Fruit fly (Drosophila melanogaster): Measurements from ENCODE around the gene omd.
A peak's percentile ranks its signal among the peaks of the same experiment; 100 is the strongest.

Gene omd

DNA sequence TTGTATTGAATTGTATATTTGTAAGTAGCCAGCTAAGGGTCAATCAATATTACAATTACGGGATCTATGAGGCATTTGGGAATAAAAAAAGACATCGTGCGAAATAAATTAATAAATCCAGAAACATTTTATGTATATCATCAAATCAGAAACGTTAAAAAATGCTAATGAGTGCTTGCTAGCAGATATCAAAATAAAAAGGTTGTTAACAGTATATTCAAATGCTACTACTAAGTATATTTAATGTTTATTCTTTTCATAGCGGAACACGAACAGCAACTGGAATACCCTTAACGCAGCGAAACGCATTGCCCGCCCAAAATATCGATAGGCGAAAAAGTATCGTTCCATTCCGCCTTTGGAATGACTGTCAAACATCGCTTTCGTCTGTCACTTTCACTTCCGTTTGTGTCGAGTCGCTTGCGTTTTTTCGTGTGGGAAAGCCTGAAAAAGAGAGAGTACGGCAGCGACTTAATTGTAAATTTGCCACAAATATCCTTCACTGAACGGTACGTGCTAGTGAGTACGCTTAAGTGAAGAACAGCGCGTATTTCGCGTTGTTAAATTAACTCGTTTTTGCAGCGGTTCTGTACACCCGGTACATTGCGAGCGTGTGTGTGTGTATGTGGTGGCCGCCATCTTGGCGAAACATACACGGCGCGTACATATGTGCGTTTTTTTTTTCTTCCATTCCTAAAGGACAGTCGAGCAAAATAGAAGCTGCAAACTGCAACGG is 25.9 kb downstream of the omd start, which contains the start of gene B52 (continued):
- no peak for TF ChIP-seq CG13123 (GFP tag; optimal IDR thresholded peaks at IDR 0.05)
- TF ChIP-seq h (optimal IDR thresholded peaks at IDR 0.05): no peak
- TF ChIP-seq crp (GFP tag; optimal IDR thresholded peaks at IDR 0.05): peak in 1 of 2 experiments; percentile 20
- peak; percentile 80; the same call in 1 of the 2 replicates for TF ChIP-seq chm (GFP tag; IDR thresholded peaks at IDR 0.05)
- TF ChIP-seq dimm (GFP tag; IDR thresholded peaks at IDR 0.05): no peak
- TF ChIP-seq CG6654 (GFP tag; optimal IDR thresholded peaks at IDR 0.05): no peak
- peak; percentile 25 for TF ChIP-seq CG3065 (GFP tag; optimal IDR thresholded peaks at IDR 0.05)
- TF ChIP-seq Lhr (GFP tag; optimal IDR thresholded peaks at IDR 0.05): peak; percentile 41
- TF ChIP-seq insv (GFP tag; optimal IDR thresholded peaks at IDR 0.05): peak in 1 of 2 experiments; percentile 38
- no peak for TF ChIP-seq cwo (GFP tag; optimal IDR thresholded peaks at IDR 0.05)
- peak; percentile 77 for TF ChIP-seq CG32532 (GFP tag; IDR thresholded peaks at IDR 0.05)
- no peak for TF ChIP-seq eve (GFP tag; optimal IDR thresholded peaks at IDR 0.05)
- no peak for TF ChIP-seq CG34224 (GFP tag; IDR thresholded peaks at IDR 0.05; ENCODE audit: partially characterized antibody)
- TF ChIP-seq trem (tag; optimal IDR thresholded peaks at IDR 0.05): peak; percentile 54
- peak; percentile 49; the same call in 1 of the 2 replicates for TF ChIP-seq CG6272 (GFP tag; IDR thresholded peaks at IDR 0.05)
- TF ChIP-seq amos (GFP tag; IDR thresholded peaks at IDR 0.05; ENCODE audit: partially characterized antibody): peak; percentile 73
- peak; percentile 80 for TF ChIP-seq CG1024 (GFP tag; IDR thresholded peaks at IDR 0.05)
- TF ChIP-seq Taf1 (GFP tag; IDR thresholded peaks at IDR 0.05): no peak; the same call in 1 of the 2 replicates
- TF ChIP-seq da (GFP tag; optimal IDR thresholded peaks at IDR 0.05): peak; percentile 51
- TF ChIP-seq Awh (GFP tag; IDR thresholded peaks at IDR 0.05): peak; percentile 64
- peak; percentile 51 for TF ChIP-seq bigmax (GFP tag; optimal IDR thresholded peaks at IDR 0.05)
- TF ChIP-seq CG3847 (GFP tag; IDR thresholded peaks at IDR 0.05): peak; percentile 43; the same call in 1 of the 2 replicates
- peak; percentile 47; the same call in 2 of the 4 replicates for TF ChIP-seq Gug (GFP tag; IDR thresholded peaks at IDR 0.05)
- peak; percentile 54 for TF ChIP-seq Opbp (GFP tag; IDR thresholded peaks at IDR 0.05; ENCODE audit: partially characterized antibody)
- TF ChIP-seq BEAF-32 (GFP tag; optimal IDR thresholded peaks at IDR 0.05): peak; percentile 73
- peak; percentile 85 for TF ChIP-seq NC2β (GFP tag; optimal IDR thresholded peaks at IDR 0.05)
- TF ChIP-seq seq (GFP tag; IDR thresholded peaks at IDR 0.05): peak; percentile 48; the same call in 1 of the 2 replicates
- TF ChIP-seq Atf6 (GFP tag; IDR thresholded peaks at IDR 0.05): peak; percentile 57
- no peak for TF ChIP-seq CG8944 (GFP tag; optimal IDR thresholded peaks at IDR 0.05)
- peak; percentile 63; the same call in 1 of the 2 replicates for TF ChIP-seq bbx (GFP tag; IDR thresholded peaks at IDR 0.05; ENCODE audit: partially characterized antibody)
- TF ChIP-seq oc (tag; optimal IDR thresholded peaks at IDR 0.05): no peak
- peak; percentile 86 for TF ChIP-seq Mes4 (GFP tag; optimal IDR thresholded peaks at IDR 0.05)
- TF ChIP-seq D19B (GFP tag; optimal IDR thresholded peaks at IDR 0.05): peak; percentile 65
- TF ChIP-seq CG17802 (tag; optimal IDR thresholded peaks at IDR 0.05): peak; percentile 93
- TF ChIP-seq dmrt99B (tag; optimal IDR thresholded peaks at IDR 0.05): no peak
- TF ChIP-seq Rfx (GFP tag; IDR thresholded peaks at IDR 0.05): peak; percentile 82
- no peak for TF ChIP-seq lov (optimal IDR thresholded peaks at IDR 0.05)
- peak; percentile 69; the same call in 1 of the 3 replicates for TF ChIP-seq lov (GFP tag; IDR thresholded peaks at IDR 0.05)
- TF ChIP-seq Oli (tag; optimal IDR thresholded peaks at IDR 0.05): peak; percentile 10
- peak; percentile 42 for TF ChIP-seq CG10147 (GFP tag; optimal IDR thresholded peaks at IDR 0.05)
- TF ChIP-seq nerfin-2 (GFP tag; IDR thresholded peaks at IDR 0.05; ENCODE audit: partially characterized antibody): no peak
- TF ChIP-seq CG12769 (tag; optimal IDR thresholded peaks at IDR 0.05): peak; percentile 73
- no peak for TF ChIP-seq H2.0 (GFP tag; IDR thresholded peaks at IDR 0.05)
- TF ChIP-seq ab (GFP tag; optimal IDR thresholded peaks at IDR 0.05): peak; percentile 16
- TF ChIP-seq luna (GFP tag; optimal IDR thresholded peaks at IDR 0.05): peak; percentile 53
- peak; percentile 1 for TF ChIP-seq repo (GFP tag; optimal IDR thresholded peaks at IDR 0.05)
- no peak for TF ChIP-seq CG15073 (GFP tag; optimal IDR thresholded peaks at IDR 0.05)
- TF ChIP-seq GATAe (GFP tag; conservative IDR thresholded peaks at IDR 0.05): no peak
- no peak for TF ChIP-seq crol (GFP tag; IDR thresholded peaks at IDR 0.05)
